Worm (Caenorhabditis elegans) whole organism, L2 larva: ENCODE results near the gene F40G12.9.

Experiments
- C34F6.9 ChIP-seq: fragments of 150-350 bp; optimal IDR thresholded peaks from 2 replicates; lab custom pipeline; 2014; ENCODE audit warnings: missing biosample characterization, missing genetic modification characterization
- R02D3.7 ChIP-seq: fragments of 150-350 bp; optimal IDR thresholded peaks from 2 replicates; lab custom pipeline; 2014; ENCODE audit warnings: missing biosample characterization, missing genetic modification characterization
- Y55F3AM.14 ChIP-seq: fragments of 200-800 bp; sonication (Bioruptor generic); optimal IDR thresholded peaks from 2 replicates; lab custom pipeline; 2018; ENCODE audit warnings: mild to moderate bottlenecking, missing genetic modification characterization, missing compliant biosample characterization
- alr-1 ChIP-seq: fragments of 150-350 bp; optimal IDR thresholded peaks from 2 replicates; lab custom pipeline; 2014; ENCODE audit warnings: missing biosample characterization, missing genetic modification characterization
- aly-2 ChIP-seq: fragments of 150-350 bp; optimal IDR thresholded peaks from 2 replicates; lab custom pipeline; 2014; ENCODE audit warnings: missing biosample characterization, missing genetic modification characterization
- ama-1 ChIP-seq: fragments of 150-350 bp; optimal IDR thresholded peaks from 2 replicates; lab custom pipeline; 2018; ENCODE audit warnings: inconsistent platforms
- blmp-1 ChIP-seq: sonication (generic microtip); optimal IDR thresholded peaks from 2 replicates; lab custom pipeline; 2017; ENCODE audit warnings: missing genetic modification characterization, mild to moderate bottlenecking, missing compliant biosample characterization, antibody characterized with exemption, moderate library complexity; ENCODE audit not compliant: insufficient read depth
- ceh-16 ChIP-seq: fragments of 150-350 bp; optimal IDR thresholded peaks from 2 replicates; lab custom pipeline; 2014; ENCODE audit warnings: missing biosample characterization, missing genetic modification characterization
- ceh-82 ChIP-seq: fragments of 150-350 bp; optimal IDR thresholded peaks from 2 replicates; lab custom pipeline; 2014; ENCODE audit warnings: missing biosample characterization, missing genetic modification characterization
- crh-2 ChIP-seq: sonication (generic microtip); optimal IDR thresholded peaks from 2 replicates; lab custom pipeline; 2017; ENCODE audit warnings: missing biosample characterization, missing genetic modification characterization
- dmd-4 ChIP-seq: sonication (generic microtip); optimal IDR thresholded peaks from 2 replicates; lab custom pipeline; 2017; ENCODE audit warnings: missing biosample characterization, missing genetic modification characterization
- egl-27 ChIP-seq: sonication (generic microtip); optimal IDR thresholded peaks from 3 replicates; lab custom pipeline; 2017; ENCODE audit warnings: missing biosample characterization, missing genetic modification reagents, missing genetic modification characterization
- elt-1 ChIP-seq: fragments of 150-350 bp; optimal IDR thresholded peaks from 2 replicates; lab custom pipeline; 2014; ENCODE audit warnings: missing biosample characterization, missing genetic modification characterization
- elt-3 ChIP-seq: sonication (generic microtip); optimal IDR thresholded peaks from 2 replicates; lab custom pipeline; 2017; ENCODE audit warnings: missing biosample characterization, missing genetic modification characterization
- fos-1 ChIP-seq: fragments of 150-350 bp; optimal IDR thresholded peaks from 2 replicates; lab custom pipeline; 2014; ENCODE audit warnings: missing biosample characterization, missing genetic modification characterization
- lin-11 ChIP-seq: fragments of 150-350 bp; sonication (generic microtip); optimal IDR thresholded peaks from 2 replicates; lab custom pipeline; 2014; ENCODE audit warnings: missing biosample characterization, missing genetic modification characterization, inconsistent platforms, mixed read lengths
- lin-39 ChIP-seq: fragments of 150-350 bp; optimal IDR thresholded peaks from 2 replicates; lab custom pipeline; 2014; ENCODE audit warnings: missing biosample characterization, missing genetic modification reagents, missing genetic modification characterization
- lsy-2 ChIP-seq, 2 experiments: fragments of 150-350 bp in 1 of 2; sonication (generic microtip) in 1 of 2; optimal IDR thresholded peaks; 2 replicates each; lab custom pipeline; 2014 to 2017; ENCODE audit warnings: missing biosample characterization in 2 of 2, missing genetic modification characterization in 2 of 2
- mdl-1 ChIP-seq, 2 experiments: fragments of 150-350 bp in 1 of 2; sonication (generic microtip) in 1 of 2; optimal IDR thresholded peaks; 2 replicates each; lab custom pipeline; 2017; ENCODE audit warnings: missing biosample characterization in 2 of 2, missing genetic modification characterization in 2 of 2
- nhr-10 ChIP-seq: sonication (generic microtip); optimal IDR thresholded peaks from 2 replicates; lab custom pipeline; 2017; ENCODE audit warnings: missing biosample characterization, missing genetic modification characterization
- nhr-11 ChIP-seq: fragments of 150-350 bp; optimal IDR thresholded peaks from 2 replicates; lab custom pipeline; 2014; ENCODE audit warnings: missing biosample characterization, missing genetic modification characterization
- nhr-12 ChIP-seq: fragments of 150-350 bp; optimal IDR thresholded peaks from 2 replicates; lab custom pipeline; 2014; ENCODE audit warnings: missing biosample characterization, missing genetic modification characterization
- nhr-21 ChIP-seq: fragments of 150-350 bp; optimal IDR thresholded peaks from 2 replicates; lab custom pipeline; 2014; ENCODE audit warnings: missing biosample characterization, missing genetic modification characterization
- nhr-23 ChIP-seq: fragments of 150-350 bp; optimal IDR thresholded peaks from 2 replicates; lab custom pipeline; 2014; ENCODE audit warnings: missing biosample characterization, missing genetic modification reagents, missing genetic modification characterization
- nhr-237 ChIP-seq: fragments of 150-350 bp; optimal IDR thresholded peaks from 2 replicates; lab custom pipeline; 2014; ENCODE audit warnings: missing biosample characterization, missing genetic modification characterization
- nhr-25 ChIP-seq: fragments of 150-350 bp; sonication (generic microtip); optimal IDR thresholded peaks from 3 replicates; lab custom pipeline; 2014; ENCODE audit warnings: missing biosample characterization, missing genetic modification characterization
- nhr-77 ChIP-seq: fragments of 150-350 bp; optimal IDR thresholded peaks from 2 replicates; lab custom pipeline; 2014; ENCODE audit warnings: missing biosample characterization, missing genetic modification characterization
- peb-1 ChIP-seq: fragments of 150-350 bp; optimal IDR thresholded peaks from 2 replicates; lab custom pipeline; 2014; ENCODE audit warnings: missing biosample characterization, missing genetic modification characterization
- sem-4 ChIP-seq: fragments of 150-350 bp; optimal IDR thresholded peaks from 2 replicates; lab custom pipeline; 2014; ENCODE audit warnings: missing biosample characterization, missing genetic modification reagents, missing genetic modification characterization
- skn-1 ChIP-seq: sonication (generic microtip); optimal IDR thresholded peaks from 2 replicates; lab custom pipeline; 2017; ENCODE audit warnings: missing biosample characterization, missing genetic modification characterization
- sma-9 ChIP-seq, 2 experiments: fragments of 150-350 bp in 1 of 2; sonication (generic microtip) in 1 of 2; optimal IDR thresholded peaks; 2 replicates each; lab custom pipeline; 2014 to 2016; ENCODE audit warnings: missing genetic modification characterization in 2 of 2, mild to moderate bottlenecking in 1 of 2, missing biosample characterization in 1 of 2, missing compliant biosample characterization in 1 of 2, missing genetic modification reagents in 1 of 2, moderate library complexity in 1 of 2
- snpc-4 ChIP-seq: fragments of 150-350 bp; optimal IDR thresholded peaks from 2 replicates; lab custom pipeline; 2014; ENCODE audit warnings: missing biosample characterization, missing genetic modification characterization
- unc-39 ChIP-seq: fragments of 150-350 bp; optimal IDR thresholded peaks from 2 replicates; lab custom pipeline; 2014; ENCODE audit warnings: missing biosample characterization, missing genetic modification characterization
- unc-55 ChIP-seq: fragments of 150-350 bp; sonication (generic microtip); optimal IDR thresholded peaks from 3 replicates; lab custom pipeline; 2014; ENCODE audit warnings: missing biosample characterization, missing genetic modification reagents, missing genetic modification characterization
- unc-62 ChIP-seq: fragments of 150-350 bp; optimal IDR thresholded peaks from 2 replicates; lab custom pipeline; 2014; ENCODE audit warnings: missing biosample characterization, missing genetic modification reagents, missing genetic modification characterization
- zag-1 ChIP-seq: fragments of 150-350 bp; optimal IDR thresholded peaks from 2 replicates; lab custom pipeline; 2014; ENCODE audit warnings: missing biosample characterization, missing genetic modification characterization
- ztf-1 ChIP-seq: fragments of 200-800 bp; sonication (Bioruptor generic); conservative IDR thresholded peaks from 2 replicates; pipeline ENCODE4 v1.3.6; 2022; ENCODE audit warnings: missing genetic modification characterization, missing compliant biosample characterization
- ztf-11 ChIP-seq: sonication (generic microtip); optimal IDR thresholded peaks from 2 replicates; lab custom pipeline; 2017; ENCODE audit warnings: missing biosample characterization, missing genetic modification characterization
- ztf-4 ChIP-seq: fragments of 150-350 bp; optimal IDR thresholded peaks from 2 replicates; lab custom pipeline; 2014; ENCODE audit warnings: missing biosample characterization, missing genetic modification characterization

The F40G12.9 gene

ce11 chrV:14248654-14249053 is 33.8 kb upstream of the F40G12.9 start, which contains the start of gene K02E11.6:
K02E11.6 (plus strand) TSS chrV:14248802.
- TF ChIP-seq ama-1 (lab: Kevin White, UChicago) (no peak), nhr-11 (no peak), egl-27 (no peak)

ce11 chrV:14252025-14252424 is 30.4 kb upstream of the F40G12.9 start, which contains the start of gene K02E11.5:
K02E11.5 (plus strand) TSS chrV:14252325.
- TF ChIP-seq alr-1 (tag; lab: Kevin White, UChicago), result no peak
- TF ChIP-seq nhr-10, result no peak
- no peak for TF ChIP-seq Y55F3AM.14 (GFP tag; lab: Kevin White, UChicago)
- TF ChIP-seq skn-1 (tag; lab: Kevin White, UChicago), result no peak
- no peak for TF ChIP-seq sma-9 (GFP tag; optimal IDR thresholded peaks at IDR 0.05; lab: Kevin White, UChicago)
- TF ChIP-seq sma-9 (tag; optimal IDR thresholded peaks at IDR 0.05; lab: Kevin White, UChicago), result no peak
- no peak for TF ChIP-seq snpc-4
- no peak for TF ChIP-seq nhr-11
- no peak for TF ChIP-seq mdl-1 (tag; optimal IDR thresholded peaks at IDR 0.05; lab: Kevin White, UChicago)
- TF ChIP-seq dmd-4 (tag; lab: Kevin White, UChicago), result no peak
- no peak for TF ChIP-seq zag-1
- no peak for TF ChIP-seq nhr-77 (tag; lab: Kevin White, UChicago)
- TF ChIP-seq nhr-25 (tag; lab: Kevin White, UChicago), result no peak
- no peak for TF ChIP-seq elt-3 (tag; lab: Kevin White, UChicago)
- TF ChIP-seq ztf-1, result no peak
- TF ChIP-seq ztf-4 (tag; lab: Kevin White, UChicago), result no peak
- no peak for TF ChIP-seq unc-62 (GFP tag; lab: Kevin White, UChicago)
- no peak for TF ChIP-seq peb-1 (tag; lab: Kevin White, UChicago)

- TF ChIP-seq unc-39 (tag; lab: Kevin White, UChicago) (no peak), lsy-2 (tag; optimal IDR thresholded peaks at IDR 0.05; lab: Kevin White, UChicago) (no peak), nhr-237 (tag; lab: Kevin White, UChicago) (no peak), nhr-25 (tag; lab: Kevin White, UChicago) (no peak), lin-39 (tag; lab: Kevin White, UChicago) (no peak)
These were observed 28.2 kb upstream of the F40G12.9 start, which contains the start of gene K02E11.7 for ce11 chrV:14254221-14254620. K02E11.7 (minus strand) TSS chrV:14254321.

ce11 chrV:14256813-14257212 is 25.6 kb upstream of the F40G12.9 start, which contains the start of gene sre-8:
sre-8 (plus strand) TSS chrV:14257113.
- TF ChIP-seq nhr-77 (tag; lab: Kevin White, UChicago), result no peak
- no peak for TF ChIP-seq nhr-12 (tag; lab: Kevin White, UChicago)
- TF ChIP-seq egl-27, result no peak
- TF ChIP-seq blmp-1 (tag; lab: Kevin White, UChicago), result no peak
- TF ChIP-seq unc-39 (tag; lab: Kevin White, UChicago), result no peak
- no peak for TF ChIP-seq unc-55
- no peak for TF ChIP-seq elt-1 (tag; lab: Kevin White, UChicago)
- TF ChIP-seq nhr-237 (tag; lab: Kevin White, UChicago), result no peak
- no peak for TF ChIP-seq sem-4
- no peak for TF ChIP-seq ztf-11
- no peak for TF ChIP-seq nhr-23 (tag; lab: Kevin White, UChicago)
- no peak for TF ChIP-seq crh-2
- TF ChIP-seq peb-1 (tag; lab: Kevin White, UChicago), result no peak
- no peak for TF ChIP-seq lin-39 (tag; lab: Kevin White, UChicago)
- no peak for TF ChIP-seq ceh-82 (tag; lab: Kevin White, UChicago)
- TF ChIP-seq nhr-11, result no peak
- no peak for TF ChIP-seq ceh-16 (tag; lab: Kevin White, UChicago)
- TF ChIP-seq, all 48 proteins: peak for 0

- TF ChIP-seq lin-11, result no peak
- TF ChIP-seq nhr-77 (tag; lab: Kevin White, UChicago), result no peak
- no peak for TF ChIP-seq aly-2
- no peak for TF ChIP-seq ceh-16 (tag; lab: Kevin White, UChicago)
- TF ChIP-seq ztf-11, result no peak
- no peak for TF ChIP-seq nhr-21 (tag; lab: Kevin White, UChicago)
- TF ChIP-seq C34F6.9, result no peak
- no peak for TF ChIP-seq nhr-11
- no peak for TF ChIP-seq R02D3.7 (tag; lab: Kevin White, UChicago)
- no peak for TF ChIP-seq ztf-1
- no peak for TF ChIP-seq alr-1 (tag; lab: Kevin White, UChicago)
- no peak for TF ChIP-seq egl-27
- TF ChIP-seq nhr-12 (tag; lab: Kevin White, UChicago), result no peak
- no peak for TF ChIP-seq snpc-4
- TF ChIP-seq fos-1 (tag; lab: Kevin White, UChicago), result no peak
- no peak for TF ChIP-seq sma-9 (GFP tag; optimal IDR thresholded peaks at IDR 0.05; lab: Kevin White, UChicago)
- TF ChIP-seq sma-9 (tag; optimal IDR thresholded peaks at IDR 0.05; lab: Kevin White, UChicago), result no peak
- no peak for TF ChIP-seq nhr-10
- no peak for TF ChIP-seq nhr-25 (tag; lab: Kevin White, UChicago)
- no peak for TF ChIP-seq elt-3 (tag; lab: Kevin White, UChicago)
These were observed 21.6 kb upstream of the F40G12.9 start, which contains the start of gene F40G12.2 for ce11 chrV:14260831-14261230. F40G12.2 (minus strand) TSS chrV:14260931.
